Worm (Caenorhabditis elegans): ENCODE data around the gene clec-258.

DNA sequence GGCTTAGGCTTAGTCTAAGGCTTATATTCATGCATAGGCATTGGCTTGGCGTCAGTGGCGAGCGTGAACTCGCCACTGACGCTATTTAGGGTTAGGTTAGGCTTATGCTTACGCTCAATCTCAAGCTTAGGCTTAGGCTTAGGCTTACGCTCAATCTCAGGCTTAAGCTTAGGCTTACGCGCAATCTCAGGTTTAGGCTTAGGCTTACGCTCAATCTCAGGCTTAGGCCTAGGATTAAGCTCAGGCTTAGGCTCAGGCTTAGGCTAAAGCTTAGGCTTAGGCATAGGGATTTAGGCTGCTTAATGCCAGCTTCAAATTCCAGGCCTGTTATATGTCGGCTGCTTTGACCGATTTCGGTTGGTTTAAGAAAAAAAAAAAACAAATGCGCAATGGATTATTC is 31.9 kb downstream of the clec-258 start:
- no peak for TF ChIP-seq pha-4 (tag; optimal IDR thresholded peaks at IDR 0.05)
- no peak for TF ChIP-seq ceh-19 (GFP tag; optimal IDR thresholded peaks at IDR 0.05)
- no peak for TF ChIP-seq sox-4 (tag; optimal IDR thresholded peaks at IDR 0.05)
- no peak for TF ChIP-seq nhr-11 (tag; optimal IDR thresholded peaks at IDR 0.05)
- no peak for TF ChIP-seq rnt-1 (tag; optimal IDR thresholded peaks at IDR 0.05)
- no peak for TF ChIP-seq tbx-2 (tag; optimal IDR thresholded peaks at IDR 0.05)
- no peak for TF ChIP-seq pax-1 (tag; optimal IDR thresholded peaks at IDR 0.05)
- TF ChIP-seq che-1 (tag; optimal IDR thresholded peaks at IDR 0.05) = no peak
- TF ChIP-seq ama-1 (optimal IDR thresholded peaks at IDR 0.05) = no peak
- TF ChIP-seq F13H6.1 (tag; optimal IDR thresholded peaks at IDR 0.05) = no peak

Measured in whole organism, late embryonic.